Fruit fly (Drosophila melanogaster) whole organism, prepupa: Measurements from ENCODE around the gene CG10669.

ENCODE experiments used
- CG11902 ChIP-seq: fragments of 200-800 bp; sonication (Bioruptor generic); optimal IDR thresholded peaks from 3 replicates; lab custom pipeline; 2016; ENCODE audit warnings: missing biosample characterization, missing genetic modification characterization
- CG15336 ChIP-seq: fragments of 200-800 bp; sonication (Bioruptor generic); IDR thresholded peaks from 2 replicates; pipeline ENCODE4 v1.3.6; 2022; ENCODE audit warnings: missing biosample characterization, missing genetic modification characterization
- CG16779 ChIP-seq: fragments of 200-800 bp; sonication (Bioruptor generic); optimal IDR thresholded peaks from 3 replicates; lab custom pipeline; 2017; ENCODE audit warnings: missing biosample characterization, mild to moderate bottlenecking, missing genetic modification characterization
- CG32006 ChIP-seq: fragments of 200-800 bp; sonication (Bioruptor generic); optimal IDR thresholded peaks from 3 replicates; lab custom pipeline; 2017; ENCODE audit warnings: missing biosample characterization, mild to moderate bottlenecking, missing genetic modification characterization
- CG6276 ChIP-seq: fragments of 200-800 bp; sonication (Bioruptor generic); optimal IDR thresholded peaks from 2 replicates; lab custom pipeline; 2017; ENCODE audit warnings: missing biosample characterization, mild to moderate bottlenecking, missing genetic modification characterization
- CG6792 ChIP-seq: fragments of 200-800 bp; sonication (Bioruptor generic); optimal IDR thresholded peaks from 3 replicates; lab custom pipeline; 2016; ENCODE audit warnings: missing biosample characterization, missing genetic modification characterization
- CG6854 ChIP-seq: fragments of 200-800 bp; sonication (Bioruptor generic); optimal IDR thresholded peaks from 2 replicates; lab custom pipeline; 2017; ENCODE audit warnings: missing biosample characterization, mild to moderate bottlenecking, missing genetic modification characterization
- CG7368 ChIP-seq: fragments of 200-800 bp; sonication (Bioruptor generic); optimal IDR thresholded peaks from 3 replicates; lab custom pipeline; 2016; ENCODE audit warnings: missing biosample characterization, missing genetic modification characterization
- CG8119 ChIP-seq: fragments of 200-800 bp; sonication (Bioruptor generic); IDR thresholded peaks from 3 replicates; pipeline ENCODE4 v1.3.6; 2022; ENCODE audit warnings: missing biosample characterization, missing genetic modification characterization
- CG8319 ChIP-seq: fragments of 200-800 bp; sonication (Bioruptor generic); optimal IDR thresholded peaks from 3 replicates; lab custom pipeline; 2016; ENCODE audit warnings: missing biosample characterization, missing genetic modification characterization
- CG9139 ChIP-seq: fragments of 200-800 bp; sonication (Bioruptor generic); optimal IDR thresholded peaks from 3 replicates; lab custom pipeline; 2017; ENCODE audit warnings: missing biosample characterization, mild to moderate bottlenecking, missing genetic modification characterization
- Eip75B ChIP-seq: fragments of 200-800 bp; sonication (Bioruptor generic); optimal IDR thresholded peaks from 3 replicates; lab custom pipeline; 2016; ENCODE audit warnings: missing biosample characterization, missing genetic modification characterization
- Eip78C ChIP-seq: fragments of 200-800 bp; sonication (Bioruptor generic); peaks from one replicate; lab custom pipeline; 2016; ENCODE audit warnings: missing biosample characterization, missing genetic modification characterization
- Eip93F ChIP-seq: fragments of 200-800 bp; sonication (Bioruptor generic); optimal IDR thresholded peaks from 2 replicates; lab custom pipeline; 2016; ENCODE audit warnings: missing biosample characterization, mild to moderate bottlenecking, missing genetic modification characterization
- Gug ChIP-seq: fragments of 200-800 bp; sonication (Bioruptor generic); IDR thresholded peaks from 2 replicates; pipeline ENCODE4 v1.3.6; 2022; ENCODE audit warnings: missing biosample characterization, missing genetic modification characterization
- Hr38 ChIP-seq: sonication (Bioruptor generic); optimal IDR thresholded peaks from 2 replicates; lab custom pipeline; 2016; ENCODE audit warnings: missing biosample characterization, missing genetic modification characterization
- Hr4 ChIP-seq: fragments of 200-800 bp; sonication (Bioruptor generic); optimal IDR thresholded peaks from 3 replicates; lab custom pipeline; 2016; ENCODE audit warnings: missing biosample characterization, missing genetic modification characterization
- Met ChIP-seq: fragments of 200-800 bp; sonication (Bioruptor generic); optimal IDR thresholded peaks from 3 replicates; lab custom pipeline; 2016; ENCODE audit warnings: missing biosample characterization, missing genetic modification characterization
- OdsH ChIP-seq: fragments of 200-800 bp; sonication (Bioruptor generic); optimal IDR thresholded peaks from 3 replicates; lab custom pipeline; 2016; ENCODE audit warnings: missing biosample characterization, missing genetic modification characterization
- Sox102F ChIP-seq: fragments of 200-800 bp; sonication (Bioruptor generic); optimal IDR thresholded peaks from 2 replicates; lab custom pipeline; 2016; ENCODE audit warnings: missing biosample characterization, mild to moderate bottlenecking, missing genetic modification characterization
- achi ChIP-seq: fragments of 200-800 bp; sonication (Bioruptor generic); optimal IDR thresholded peaks from 3 replicates; lab custom pipeline; 2016; ENCODE audit warnings: missing biosample characterization, missing genetic modification characterization
- acj6 ChIP-seq: fragments of 200-800 bp; sonication (Bioruptor generic); optimal IDR thresholded peaks from 3 replicates; lab custom pipeline; 2016; ENCODE audit warnings: missing biosample characterization, missing genetic modification characterization
- cyc ChIP-seq: fragments of 200-800 bp; sonication (Bioruptor generic); optimal IDR thresholded peaks from 3 replicates; lab custom pipeline; 2016; ENCODE audit warnings: missing biosample characterization, missing genetic modification characterization
- esn ChIP-seq: fragments of 200-800 bp; sonication (Bioruptor generic); optimal IDR thresholded peaks from 2 replicates; lab custom pipeline; 2016; ENCODE audit warnings: missing biosample characterization, mild to moderate bottlenecking, missing genetic modification characterization, moderate library complexity
- fd85E ChIP-seq: fragments of 200-800 bp; sonication (Bioruptor generic); optimal IDR thresholded peaks from 3 replicates; lab custom pipeline; 2016; ENCODE audit warnings: missing biosample characterization, missing genetic modification characterization
- fkh ChIP-seq: fragments of 200-800 bp; sonication (Bioruptor generic); optimal IDR thresholded peaks from 3 replicates; lab custom pipeline; 2017; ENCODE audit warnings: missing biosample characterization, mild to moderate bottlenecking, missing genetic modification characterization, moderate library complexity
- lz ChIP-seq: fragments of 200-800 bp; sonication (Bioruptor generic); optimal IDR thresholded peaks from 3 replicates; lab custom pipeline; 2016; ENCODE audit warnings: missing biosample characterization, missing genetic modification characterization
- ss ChIP-seq, 2 experiments: fragments of 200-800 bp; sonication (Bioruptor generic); optimal IDR thresholded peaks; 2 replicates in 1 of 2; 3 replicates in 1 of 2; lab custom pipeline; 2017 to 2018; ENCODE audit warnings: mild to moderate bottlenecking in 2 of 2, missing biosample characterization in 2 of 2, missing genetic modification characterization in 2 of 2, moderate library complexity in 1 of 2
- svp ChIP-seq: fragments of 200-800 bp; sonication (Bioruptor generic); peaks from one replicate; lab custom pipeline; 2016; ENCODE audit warnings: missing biosample characterization, missing genetic modification characterization
- vri ChIP-seq: fragments of 200-800 bp; sonication (Bioruptor generic); optimal IDR thresholded peaks from 3 replicates; lab custom pipeline; 2016; ENCODE audit warnings: missing biosample characterization, mild to moderate bottlenecking, missing genetic modification characterization

CG10669 gene

dm6 chr3R:25299507-25299964 lies 35.5 kb downstream of the CG10669 start, which contains the start of gene CG31288:
Gene CG31288 (minus strand): TSS chr3R:25299557.
- no peak for TF ChIP-seq Eip75B (GFP tag; lab: Kevin White, UChicago)
- TF ChIP-seq CG6792 (GFP tag; lab: Kevin White, UChicago) = no peak
- no peak for TF ChIP-seq CG16779
- TF ChIP-seq CG7368 (GFP tag; lab: Kevin White, UChicago) = no peak
- no peak for TF ChIP-seq CG6854 (GFP tag; lab: Kevin White, UChicago)
- TF ChIP-seq vri (GFP tag; lab: Kevin White, UChicago) = no peak
- no peak for TF ChIP-seq CG6276 (GFP tag; lab: Kevin White, UChicago)
- no peak for TF ChIP-seq OdsH (GFP tag; lab: Kevin White, UChicago)
- TF ChIP-seq Hr4 = no peak
- TF ChIP-seq Hr38 = no peak
- no peak for TF ChIP-seq CG11902 (GFP tag; lab: Kevin White, UChicago)
- no peak for TF ChIP-seq CG8119 (GFP tag; lab: Robert Waterston, UW)
- no peak for TF ChIP-seq acj6 (GFP tag; lab: Kevin White, UChicago)
- TF ChIP-seq esn (GFP tag; lab: Kevin White, UChicago) = no peak
- TF ChIP-seq CG32006 (GFP tag; lab: Kevin White, UChicago) = no peak
- TF ChIP-seq CG15336 (GFP tag; lab: Robert Waterston, UW) = no peak
- no peak for TF ChIP-seq fd85E (GFP tag; lab: Kevin White, UChicago)
- no peak for TF ChIP-seq Sox102F (GFP tag; lab: Kevin White, UChicago)
- no peak for TF ChIP-seq CG8319 (GFP tag; lab: Kevin White, UChicago)

dm6 chr3R:25297678-25298077 lies 37.4 kb downstream of the CG10669 start, which contains the start of gene CG31097:
Gene CG31097 (minus strand): TSS chr3R:25297778.
- TF ChIP-seq OdsH (GFP tag; lab: Kevin White, UChicago) (no peak), lz (no peak), acj6 (GFP tag; lab: Kevin White, UChicago) (no peak), CG8319 (GFP tag; lab: Kevin White, UChicago) (no peak)

- TF ChIP-seq esn (GFP tag; lab: Kevin White, UChicago) = peak; percentile 5
- TF ChIP-seq CG6276 (GFP tag; lab: Kevin White, UChicago) = peak; percentile 21
- TF ChIP-seq Met (GFP tag; lab: Kevin White, UChicago) = no peak
- no peak for TF ChIP-seq CG8119 (GFP tag; lab: Robert Waterston, UW)
- no peak for TF ChIP-seq Gug (GFP tag; lab: Robert Waterston, UW)
- TF ChIP-seq ss (GFP tag; optimal IDR thresholded peaks at IDR 0.05; lab: Kevin White, UChicago) = peak in 1 of 2 experiments; percentile 4
- TF ChIP-seq vri (GFP tag; lab: Kevin White, UChicago) = peak; percentile 79
- TF ChIP-seq svp (GFP tag; lab: Kevin White, UChicago) = peak; percentile 90
Measured at dm6 chr3R:25295320-25296020, 39.6 kb downstream of the CG10669 start, which contains the start of gene CG31102. Gene CG31102 (minus strand): TSS chr3R:25295594.

- TF ChIP-seq fd85E (GFP tag; lab: Kevin White, UChicago) = no peak
- peak; percentile 3 for TF ChIP-seq Sox102F (GFP tag; lab: Kevin White, UChicago)
- TF ChIP-seq vri (GFP tag; lab: Kevin White, UChicago) = peak; percentile 33
- no peak for TF ChIP-seq achi (GFP tag; lab: Kevin White, UChicago)
- peak; percentile 77 for TF ChIP-seq Eip78C
- TF ChIP-seq CG6276 (GFP tag; lab: Kevin White, UChicago) = peak; percentile 32
- peak; percentile 55 for TF ChIP-seq CG16779
- no peak for TF ChIP-seq cyc (GFP tag; lab: Kevin White, UChicago)
- TF ChIP-seq fkh (GFP tag; lab: Kevin White, UChicago) = peak; percentile 75
- no peak for TF ChIP-seq CG9139
- no peak; the same call in 1 of the 2 replicates for TF ChIP-seq CG15336 (GFP tag; lab: Robert Waterston, UW)
- peak; percentile 25 for TF ChIP-seq Eip93F (GFP tag; lab: Kevin White, UChicago)
- TF ChIP-seq acj6 (GFP tag; lab: Kevin White, UChicago) = no peak
Measured at dm6 chr3R:25292864-25293284, 42.2 kb downstream of the CG10669 start, which contains the start of gene CG31098. Gene CG31098 (minus strand): TSS chr3R:25292977.

- no peak for TF ChIP-seq CG32006 (GFP tag; lab: Kevin White, UChicago)
- TF ChIP-seq CG9139 = no peak
- no peak for TF ChIP-seq cyc (GFP tag; lab: Kevin White, UChicago)
Measured at dm6 chr3R:25289589-25289988, 45.5 kb downstream of the CG10669 start, which contains the start of gene CG11893. Gene CG11893 (plus strand): TSS chr3R:25289889.
